Fruit fly (Drosophila melanogaster) whole organism, embryonic: Measurements from ENCODE around the gene COX7B.

Experiments used
- CoRest ChIP-seq: fragments of 200-800 bp; sonication (Bioruptor generic); optimal IDR thresholded peaks from 3 replicates; lab custom pipeline; 2018; ENCODE audit warnings: missing biosample characterization, mild to moderate bottlenecking, missing genetic modification characterization, moderate library complexity
- D19A ChIP-seq: fragments of 200-800 bp; optimal IDR thresholded peaks from 3 replicates; lab custom pipeline; 2019; ENCODE audit warnings: missing biosample characterization, mild to moderate bottlenecking, missing genetic modification characterization, moderate library complexity
- Oli ChIP-seq: fragments of 200-800 bp; sonication (Bioruptor generic); optimal IDR thresholded peaks from 2 replicates; lab custom pipeline; 2018; ENCODE audit warnings: missing biosample characterization, mild to moderate bottlenecking, missing genetic modification characterization, moderate library complexity
- ap ChIP-seq: fragments of 200-800 bp; sonication (Bioruptor generic); IDR thresholded peaks from 2 replicates; pipeline ENCODE4 v1.3.6; 2022; ENCODE audit warnings: missing biosample characterization, missing genetic modification characterization

DNA sequence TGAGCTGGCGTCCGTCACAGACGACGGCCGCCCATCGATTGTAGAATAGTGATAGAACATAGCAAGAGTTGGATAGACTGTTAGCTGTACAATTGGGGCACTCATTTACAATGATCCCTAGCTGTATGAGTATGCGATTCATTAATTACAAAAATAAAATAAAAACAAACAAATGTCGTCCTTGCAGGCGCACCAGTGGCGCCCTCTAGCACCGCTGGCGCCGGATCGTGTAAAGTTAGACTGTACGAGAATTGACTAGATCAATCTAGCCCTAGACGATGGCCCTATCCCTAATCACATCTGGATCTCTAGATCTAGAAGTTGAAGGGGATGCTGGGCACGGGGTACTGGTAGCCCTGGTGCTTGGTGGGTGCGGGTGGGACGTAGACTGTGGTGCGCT lies 41.6 kb upstream of the COX7B start:
- TF ChIP-seq ap (GFP tag; lab: Robert Waterston, UW) (no peak), D19A (tag; lab: Kevin White, UChicago) (no peak), Oli (tag; lab: Kevin White, UChicago) (no peak), CoRest (tag; lab: Kevin White, UChicago) (no peak)
